Worm (Caenorhabditis elegans): ENCODE measurements around the gene set-30.

set-30 gene

DNA sequence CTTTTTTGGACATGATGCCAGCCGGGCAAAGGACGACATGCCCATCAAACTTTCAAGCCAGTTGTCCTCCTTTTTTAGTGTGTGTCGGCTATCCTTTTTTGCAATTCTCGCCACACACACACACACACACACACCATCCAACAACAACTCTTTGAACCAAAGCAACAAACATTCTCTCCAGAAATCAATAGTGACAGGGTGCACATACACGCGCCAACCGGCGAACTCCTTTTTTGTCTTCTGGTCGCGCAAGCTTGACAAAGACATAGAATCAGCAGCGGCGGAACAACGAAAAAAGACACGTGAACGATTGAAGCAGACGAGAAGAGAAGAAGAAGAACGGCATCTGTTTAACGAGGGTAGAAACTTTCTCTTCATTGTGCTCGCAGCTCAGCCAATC lies 18.0 kb upstream of the set-30 start:
- TF ChIP-seq unc-62 (GFP tag; optimal IDR thresholded peaks at IDR 0.05), result no peak

ce11 chrX:4981579-4981978 lies 17.5 kb upstream of the set-30 start:
- TF ChIP-seq unc-62 (GFP tag; optimal IDR thresholded peaks at IDR 0.05), result no peak

DNA sequence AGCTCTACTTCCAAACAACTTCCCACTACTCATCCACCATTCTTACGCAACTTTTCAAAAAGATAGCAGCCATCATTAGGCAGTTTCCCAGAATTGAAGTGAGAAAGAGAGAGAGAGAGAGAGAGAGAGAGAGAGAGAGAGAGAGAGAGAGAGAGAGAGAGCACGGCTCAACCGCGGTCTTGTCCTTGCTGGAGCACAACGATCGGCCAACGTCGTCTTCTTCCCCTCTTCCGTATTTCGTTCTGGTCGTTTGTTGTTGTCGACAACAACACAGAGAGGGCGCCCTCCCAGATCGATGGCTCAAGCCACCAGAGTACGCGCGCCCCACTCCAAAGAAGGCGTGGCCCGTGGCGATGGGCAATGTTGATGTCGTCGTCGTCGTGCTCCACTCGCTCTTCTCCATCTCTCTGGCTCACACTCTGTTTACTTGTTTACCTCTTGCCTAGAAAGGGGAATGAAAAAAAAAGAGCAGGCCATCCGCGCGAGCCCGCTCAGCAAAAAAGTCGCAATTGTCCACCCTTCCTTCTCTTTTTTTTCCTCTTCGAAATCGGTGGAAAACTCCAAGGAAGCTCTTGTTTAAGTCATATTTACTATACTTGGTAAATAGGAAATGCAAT lies 17.0 kb upstream of the set-30 start:
- no peak for TF ChIP-seq unc-62 (GFP tag; optimal IDR thresholded peaks at IDR 0.05)

- no peak for TF ChIP-seq unc-62 (GFP tag; optimal IDR thresholded peaks at IDR 0.05)
These were observed 12.7 kb upstream of the set-30 start for ce11 chrX:4986354-4986753.

DNA sequence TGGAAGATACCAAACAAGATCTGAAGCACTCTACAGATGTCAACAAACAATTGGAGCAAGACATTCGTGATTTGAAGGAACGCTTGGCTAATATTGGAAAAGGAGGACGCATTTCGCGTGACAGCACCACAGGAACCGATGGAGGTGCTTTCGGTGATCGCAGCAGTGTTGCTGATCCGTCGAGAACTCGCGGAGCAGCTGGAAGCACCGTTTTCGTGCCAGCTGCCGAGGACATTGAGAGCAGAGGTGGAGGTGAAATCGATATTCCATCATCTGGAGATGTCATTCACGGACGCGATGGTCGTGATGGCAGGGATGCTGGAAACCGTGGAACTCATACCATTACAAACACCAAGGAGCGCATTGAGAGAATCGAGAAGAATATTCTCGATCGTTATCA lies 11.5 kb upstream of the set-30 start:
- no peak for TF ChIP-seq unc-62 (GFP tag; optimal IDR thresholded peaks at IDR 0.05)

DNA sequence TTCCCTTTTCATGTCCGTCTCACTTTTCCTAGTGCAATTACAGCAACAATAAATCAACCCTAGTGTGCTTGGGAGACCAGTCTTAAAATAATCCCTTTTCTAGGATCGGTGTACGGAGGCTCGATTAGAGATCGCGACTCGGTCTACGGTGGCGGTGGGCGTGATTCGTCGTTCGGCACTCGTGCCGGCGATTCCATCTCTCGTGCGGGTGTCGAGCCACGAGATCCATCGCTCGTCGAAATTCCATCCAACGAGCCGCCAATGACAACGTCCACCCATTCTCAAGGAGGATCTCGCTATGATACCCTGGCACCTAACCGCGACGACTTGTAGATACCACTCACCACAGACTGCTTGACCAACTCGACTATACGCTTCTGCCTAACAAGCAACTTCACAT lies 6.5 kb upstream of the set-30 start:
- no peak for TF ChIP-seq unc-62 (GFP tag; optimal IDR thresholded peaks at IDR 0.05)

DNA sequence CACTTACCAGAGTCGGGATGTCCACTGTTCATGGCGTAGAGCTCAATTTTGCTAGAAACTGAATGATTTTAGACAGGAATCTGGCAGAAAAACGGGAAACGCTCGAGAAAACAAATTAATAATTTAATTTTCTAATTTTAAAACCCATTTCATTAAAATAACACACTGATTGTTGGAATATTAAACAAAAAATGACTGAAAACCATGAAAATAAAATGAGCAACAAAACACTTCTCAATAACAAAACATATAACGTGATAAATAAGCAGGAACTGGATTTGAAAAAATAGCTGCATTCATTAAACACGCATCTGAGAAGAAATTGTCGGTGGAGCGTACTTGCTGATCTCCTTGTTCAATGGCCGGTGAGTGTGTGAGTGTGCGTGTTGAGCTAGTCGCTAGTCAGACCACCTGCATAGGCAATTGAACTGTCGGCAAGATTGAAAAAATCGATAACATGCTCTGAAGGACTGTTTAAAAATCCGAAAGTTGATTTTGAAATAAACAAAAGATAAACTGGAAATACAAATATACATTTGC lies 1.5 kb upstream of the set-30 start, which contains the start of gene ZC8.6:
TSS of gene ZC8.6 (minus strand) at position 51 of the 540 bp plus-strand sequence.
- no peak for TF ChIP-seq unc-62 (GFP tag; optimal IDR thresholded peaks at IDR 0.05)

DNA sequence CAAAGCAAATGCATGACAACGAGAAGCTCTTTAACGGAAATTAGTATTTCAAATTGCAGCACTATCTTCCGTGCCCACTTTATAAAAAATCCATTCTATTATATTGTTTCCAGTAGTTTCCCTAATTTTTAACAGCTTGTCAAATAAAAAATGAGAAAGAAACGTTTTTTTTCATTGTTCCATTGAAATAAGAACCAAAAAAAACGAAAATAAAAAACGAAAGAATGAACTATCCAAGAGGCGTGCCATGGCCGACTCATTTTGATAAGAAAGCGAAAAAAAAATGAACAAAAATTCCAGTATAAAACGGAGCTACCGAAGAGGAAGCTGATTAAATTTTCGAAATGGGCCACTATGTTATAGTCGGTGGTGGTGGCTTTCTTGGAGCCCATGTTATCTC lies 5.9 kb downstream of the set-30 start, which contains the start of gene hsd-2:
TSS of gene hsd-2 (plus strand) at position 301 of the 400 bp plus-strand sequence.
- no peak for TF ChIP-seq unc-62 (GFP tag; optimal IDR thresholded peaks at IDR 0.05)

DNA sequence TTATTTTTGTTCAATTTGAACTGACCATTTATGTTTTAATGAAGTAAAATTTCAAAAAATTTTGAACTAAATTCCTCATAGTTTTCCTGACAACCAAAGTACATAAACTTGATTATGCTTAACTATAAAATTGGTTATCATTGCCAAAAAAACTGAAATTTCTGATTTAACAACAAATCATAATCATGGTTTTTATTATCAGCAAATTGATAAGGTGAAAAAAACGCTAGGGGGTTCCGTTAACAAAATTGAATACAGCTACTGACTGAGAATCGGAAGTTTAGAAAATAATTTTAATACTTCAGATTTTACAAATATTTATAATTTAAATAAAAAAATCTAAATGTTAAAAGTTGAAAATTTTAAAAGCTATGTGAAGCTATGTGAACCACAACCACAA lies 7.9 kb downstream of the set-30 start:
- no peak for TF ChIP-seq unc-62 (GFP tag; optimal IDR thresholded peaks at IDR 0.05)

DNA sequence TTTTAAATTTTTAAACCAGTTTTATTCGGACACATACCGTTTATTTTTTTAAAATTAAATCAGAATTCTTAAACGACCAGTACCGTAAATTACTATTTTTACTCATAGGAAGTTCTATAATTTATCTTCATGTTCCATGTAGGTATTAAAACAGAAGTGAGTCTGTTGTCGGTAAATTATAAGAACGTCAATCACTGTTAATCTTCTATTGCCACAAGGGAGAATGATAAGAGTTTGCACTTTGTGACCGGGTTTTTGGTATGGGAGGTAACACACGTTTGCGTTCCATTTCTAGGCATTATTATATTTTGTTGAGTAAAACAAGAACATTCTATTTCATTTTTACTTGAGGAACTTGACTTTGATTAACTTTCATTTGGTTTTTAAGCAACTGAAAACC lies 9.9 kb downstream of the set-30 start, which contains the start of gene hsd-3:
TSS of gene hsd-3 (plus strand) at position 301 of the 400 bp plus-strand sequence.
- no peak for TF ChIP-seq unc-62 (GFP tag; optimal IDR thresholded peaks at IDR 0.05)

ce11 chrX:5013826-5014225 lies 14.8 kb downstream of the set-30 start, which contains the start of gene ZC449.7:
Gene ZC449.7, plus strand, starts transcription at chrX:5014074.
- TF ChIP-seq unc-62 (GFP tag; optimal IDR thresholded peaks at IDR 0.05), result no peak

DNA sequence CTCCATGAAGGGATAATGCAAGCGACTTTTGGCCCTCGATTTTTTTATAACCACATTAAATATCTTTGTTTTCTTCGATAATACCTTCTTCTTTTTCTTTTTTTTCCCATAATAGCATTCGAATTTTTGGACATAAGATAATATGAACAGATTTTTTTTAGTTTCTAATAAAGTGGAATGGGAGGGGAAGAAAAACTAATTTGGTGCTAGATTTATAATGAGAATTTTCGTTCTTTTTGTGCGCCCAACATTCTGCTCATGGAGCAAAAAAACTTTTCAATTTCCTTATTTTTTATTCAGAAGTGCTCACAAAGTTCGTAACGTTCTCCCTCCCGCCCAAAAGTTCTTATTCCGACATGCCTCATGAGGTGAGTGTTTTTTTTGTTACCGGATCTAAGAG lies 16.7 kb downstream of the set-30 start, which contains the start of gene ZC449.8:
TSS of gene ZC449.8 (plus strand) at position 301 of the 400 bp plus-strand sequence.
- TF ChIP-seq unc-62 (GFP tag; optimal IDR thresholded peaks at IDR 0.05), result no peak

DNA sequence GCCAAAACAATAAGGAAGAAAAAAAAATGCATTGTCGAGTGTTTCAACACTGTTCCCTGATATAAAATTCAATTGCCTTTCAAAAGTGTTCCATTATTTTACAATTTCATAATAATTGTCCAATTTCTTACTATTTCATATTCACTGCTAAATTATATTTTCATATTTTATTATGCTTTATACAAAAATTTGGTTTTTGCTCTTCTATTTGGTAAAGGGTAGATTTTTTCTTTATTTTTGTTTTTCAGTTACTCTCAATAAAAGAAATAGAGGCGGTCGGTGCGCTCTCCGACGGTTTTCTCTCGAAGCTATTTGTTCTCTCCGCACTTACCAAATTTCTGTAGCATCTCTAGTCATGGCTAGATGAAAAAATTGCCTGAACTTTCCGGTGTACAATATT lies 18.5 kb downstream of the set-30 start, which contains the start of gene sek-3:
TSS of gene sek-3 (plus strand) at position 301 of the 400 bp plus-strand sequence.
- no peak for TF ChIP-seq unc-62 (GFP tag; optimal IDR thresholded peaks at IDR 0.05)

- TF ChIP-seq unc-62 (GFP tag; optimal IDR thresholded peaks at IDR 0.05), result no peak
These were observed 19.1 kb downstream of the set-30 start for ce11 chrX:5018062-5018653.

ce11 chrX:5020996-5021395 lies 21.9 kb downstream of the set-30 start, which contains the start of gene ZC449.2:
Gene ZC449.2, plus strand, starts transcription at chrX:5021285.
- no peak for TF ChIP-seq unc-62 (GFP tag; optimal IDR thresholded peaks at IDR 0.05)

ce11 chrX:5022682-5023081 lies 23.6 kb downstream of the set-30 start:
- TF ChIP-seq unc-62 (GFP tag; optimal IDR thresholded peaks at IDR 0.05), result no peak

ce11 chrX:5024300-5024699 lies 25.2 kb downstream of the set-30 start, which contains the start of gene ZC449.1:
Gene ZC449.1, plus strand, starts transcription at chrX:5024420.
- TF ChIP-seq unc-62 (GFP tag; optimal IDR thresholded peaks at IDR 0.05), result no peak

All from whole organism, dauer.